Worm (Caenorhabditis elegans) whole organism, late embryonic: ENCODE data around the gene kel-1.

Source experiments
- C38D4.7 ChIP-seq: fragments of 200-800 bp; sonication (Bioruptor generic); optimal IDR thresholded peaks from 2 replicates; lab custom pipeline; 2018; ENCODE audit warnings: mild to moderate bottlenecking, missing genetic modification characterization, moderate library complexity, missing compliant biosample characterization
- F13H6.1 ChIP-seq: sonication (generic microtip); optimal IDR thresholded peaks from 2 replicates; lab custom pipeline; 2016; ENCODE audit warnings: missing genetic modification characterization, missing compliant biosample characterization
- Y22D7AL.16 ChIP-seq: sonication (generic microtip); optimal IDR thresholded peaks from 2 replicates; lab custom pipeline; 2016; ENCODE audit warnings: missing genetic modification characterization, missing compliant biosample characterization
- ahr-1 ChIP-seq: sonication (generic microtip); optimal IDR thresholded peaks from 2 replicates; lab custom pipeline; 2016; ENCODE audit warnings: missing genetic modification characterization, missing compliant biosample characterization
- ceh-19 ChIP-seq: fragments of 200-800 bp; sonication (Bioruptor generic); optimal IDR thresholded peaks from 2 replicates; lab custom pipeline; 2018; ENCODE audit warnings: mild to moderate bottlenecking, missing genetic modification characterization, missing compliant biosample characterization
- ceh-31 ChIP-seq: sonication (generic microtip); optimal IDR thresholded peaks from 2 replicates; lab custom pipeline; 2016; ENCODE audit warnings: missing genetic modification characterization, missing compliant biosample characterization
- che-1 ChIP-seq: sonication (generic microtip); optimal IDR thresholded peaks from 2 replicates; lab custom pipeline; 2016; ENCODE audit warnings: mild to moderate bottlenecking, missing genetic modification characterization, missing compliant biosample characterization
- dmd-4 ChIP-seq: sonication (generic microtip); optimal IDR thresholded peaks from 2 replicates; lab custom pipeline; 2016; ENCODE audit warnings: borderline replicate concordance, missing genetic modification characterization, missing compliant biosample characterization
- dve-1 ChIP-seq: sonication (generic microtip); optimal IDR thresholded peaks from 2 replicates; lab custom pipeline; 2017; ENCODE audit warnings: antibody characterized with exemption, mild to moderate bottlenecking, missing genetic modification characterization, missing compliant biosample characterization
- elt-2 ChIP-seq: sonication (generic microtip); optimal IDR thresholded peaks from 2 replicates; lab custom pipeline; 2016; ENCODE audit warnings: missing genetic modification reagents, missing genetic modification characterization, missing compliant biosample characterization
- eyg-1 ChIP-seq: sonication (generic microtip); optimal IDR thresholded peaks from 2 replicates; lab custom pipeline; 2016; ENCODE audit warnings: missing genotype, missing genetic modification characterization, missing compliant biosample characterization
- fkh-10 ChIP-seq: fragments of 150-350 bp; optimal IDR thresholded peaks from 2 replicates; lab custom pipeline; 2014; ENCODE audit warnings: missing biosample characterization, missing genetic modification reagents, missing genetic modification characterization
- hlh-15 ChIP-seq: sonication (generic microtip); optimal IDR thresholded peaks from 2 replicates; lab custom pipeline; 2016; ENCODE audit warnings: missing genetic modification characterization, missing compliant biosample characterization
- hlh-30 ChIP-seq: sonication (generic microtip); optimal IDR thresholded peaks from 2 replicates; lab custom pipeline; 2017; ENCODE audit warnings: antibody characterized with exemption, missing genetic modification characterization, missing compliant biosample characterization; ENCODE audit not compliant: insufficient read depth
- lim-6 ChIP-seq: sonication (generic microtip); optimal IDR thresholded peaks from 2 replicates; lab custom pipeline; 2016; ENCODE audit warnings: missing genetic modification characterization, missing compliant biosample characterization
- lin-11 ChIP-seq: fragments of 200-800 bp; sonication (Bioruptor generic); optimal IDR thresholded peaks from 2 replicates; lab custom pipeline; 2018; ENCODE audit warnings: mild to moderate bottlenecking, missing genetic modification characterization, missing compliant biosample characterization
- madf-2 ChIP-seq: sonication (generic microtip); optimal IDR thresholded peaks from 2 replicates; lab custom pipeline; 2017; ENCODE audit warnings: missing genetic modification characterization, missing compliant biosample characterization
- mec-3 ChIP-seq: sonication (generic microtip); optimal IDR thresholded peaks from 2 replicates; lab custom pipeline; 2016; ENCODE audit warnings: borderline replicate concordance, missing genetic modification characterization, missing compliant biosample characterization
- nfya-1 ChIP-seq: sonication (generic microtip); optimal IDR thresholded peaks from 2 replicates; lab custom pipeline; 2017; ENCODE audit warnings: missing genetic modification characterization, mild to moderate bottlenecking, missing compliant biosample characterization, antibody characterized with exemption, moderate library complexity
- nhr-11 ChIP-seq: fragments of 150-350 bp; optimal IDR thresholded peaks from 2 replicates; lab custom pipeline; 2014; ENCODE audit warnings: missing biosample characterization, missing genetic modification characterization
- npax-4 ChIP-seq: sonication (generic microtip); optimal IDR thresholded peaks from 2 replicates; lab custom pipeline; 2016; ENCODE audit warnings: missing genetic modification characterization, missing compliant biosample characterization
- odd-2 ChIP-seq: sonication (generic microtip); optimal IDR thresholded peaks from 2 replicates; lab custom pipeline; 2017; ENCODE audit warnings: antibody characterized with exemption, mild to moderate bottlenecking, missing genetic modification characterization, missing compliant biosample characterization
- pat-9 ChIP-seq: fragments of 200-800 bp; sonication (Bioruptor generic); optimal IDR thresholded peaks from 2 replicates; lab custom pipeline; 2018; ENCODE audit warnings: mild to moderate bottlenecking, missing genetic modification characterization, moderate library complexity, missing compliant biosample characterization
- pax-1 ChIP-seq: fragments of 150-350 bp; optimal IDR thresholded peaks from 2 replicates; lab custom pipeline; 2014; ENCODE audit warnings: missing biosample characterization, missing genetic modification characterization
- pqm-1 ChIP-seq: sonication (generic microtip); optimal IDR thresholded peaks from 2 replicates; lab custom pipeline; 2016; ENCODE audit warnings: missing genetic modification characterization, missing compliant biosample characterization
- ref-2 ChIP-seq: sonication (generic microtip); optimal IDR thresholded peaks from 2 replicates; lab custom pipeline; 2016; ENCODE audit warnings: missing genetic modification characterization, missing compliant biosample characterization
- sdc-2 ChIP-seq: sonication (generic microtip); optimal IDR thresholded peaks from 2 replicates; lab custom pipeline; 2016; ENCODE audit warnings: missing genotype, missing genetic modification characterization, missing compliant biosample characterization
- sox-4 ChIP-seq: sonication (generic microtip); optimal IDR thresholded peaks from 2 replicates; lab custom pipeline; 2017; ENCODE audit warnings: mild to moderate bottlenecking, missing genetic modification characterization, inconsistent platforms, missing compliant biosample characterization
- syd-9 ChIP-seq: sonication (generic microtip); optimal IDR thresholded peaks from 2 replicates; lab custom pipeline; 2016; ENCODE audit warnings: mild to moderate bottlenecking, missing genetic modification characterization, moderate library complexity, missing compliant biosample characterization
- tbx-7 ChIP-seq: sonication (generic microtip); optimal IDR thresholded peaks from 2 replicates; lab custom pipeline; 2016; ENCODE audit warnings: missing genotype, missing genetic modification characterization, missing compliant biosample characterization
- unc-55 ChIP-seq: sonication (generic microtip); optimal IDR thresholded peaks from 2 replicates; lab custom pipeline; 2017; ENCODE audit warnings: missing biosample characterization, missing genetic modification reagents, missing genetic modification characterization
- ztf-16 ChIP-seq: sonication (generic microtip); optimal IDR thresholded peaks from 2 replicates; lab custom pipeline; 2017; ENCODE audit warnings: missing genetic modification characterization, missing compliant biosample characterization

kel-1 gene

DNA sequence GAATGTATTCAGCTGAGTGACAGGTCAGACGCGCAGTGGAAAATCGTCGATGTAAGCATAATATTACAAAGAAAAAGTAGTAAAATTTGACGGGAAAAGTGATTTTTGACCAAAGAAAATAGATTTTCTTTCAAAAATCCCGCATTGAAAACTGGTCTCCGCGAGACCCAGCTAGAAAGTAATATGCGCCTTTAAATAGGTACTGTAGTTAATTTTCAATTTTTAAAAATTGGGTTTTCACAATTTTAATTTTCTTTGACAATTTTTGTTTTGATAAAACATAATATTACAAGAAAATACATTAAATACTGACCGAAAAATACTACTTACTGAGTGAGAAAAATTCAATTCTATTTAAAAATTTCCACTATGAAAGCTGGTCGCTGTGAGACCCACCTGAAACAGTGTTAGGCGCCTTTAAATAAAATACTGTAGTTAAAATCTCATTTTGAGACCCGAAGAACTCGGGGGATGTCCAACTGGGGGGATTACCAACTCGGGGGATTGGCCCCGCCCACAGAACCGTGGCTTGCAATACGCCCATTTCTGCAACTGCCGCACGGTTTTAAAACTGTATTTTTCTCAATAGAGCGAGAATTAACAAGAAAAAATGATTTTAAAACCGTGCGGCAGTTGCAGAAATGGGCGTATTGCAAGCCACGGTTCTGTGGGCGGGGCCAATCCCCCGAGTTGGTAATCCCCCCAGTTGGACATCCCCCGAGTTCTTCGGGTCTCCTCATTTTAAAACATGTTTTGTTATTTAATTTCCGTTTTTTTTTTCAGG is 6.6 kb downstream of the kel-1 start, which contains the start of gene tars-1:
Gene tars-1 (minus strand): TSS at position 497 of the 784 bp plus-strand sequence.
- TF ChIP-seq unc-55 (GFP tag; lab: Kevin White, UChicago), result peak; percentile 20
- TF ChIP-seq, all 69 proteins: peak for 1; not testable (repeated sequence) for 68

- no peak for TF ChIP-seq eyg-1 (tag; lab: Kevin White, UChicago)
- no peak for TF ChIP-seq lim-6 (tag; lab: Kevin White, UChicago)
- TF ChIP-seq npax-4 (tag; lab: Kevin White, UChicago), result no peak
- TF ChIP-seq sdc-2 (tag; lab: Kevin White, UChicago), result no peak
- TF ChIP-seq pax-1 (tag; lab: Kevin White, UChicago), result no peak
These were observed 7.2 kb downstream of the kel-1 start, which contains the start of gene xpf-1 for ce11 chrII:11695945-11696270. TSS of gene xpf-1 (plus strand) at chrII:11696171.

DNA sequence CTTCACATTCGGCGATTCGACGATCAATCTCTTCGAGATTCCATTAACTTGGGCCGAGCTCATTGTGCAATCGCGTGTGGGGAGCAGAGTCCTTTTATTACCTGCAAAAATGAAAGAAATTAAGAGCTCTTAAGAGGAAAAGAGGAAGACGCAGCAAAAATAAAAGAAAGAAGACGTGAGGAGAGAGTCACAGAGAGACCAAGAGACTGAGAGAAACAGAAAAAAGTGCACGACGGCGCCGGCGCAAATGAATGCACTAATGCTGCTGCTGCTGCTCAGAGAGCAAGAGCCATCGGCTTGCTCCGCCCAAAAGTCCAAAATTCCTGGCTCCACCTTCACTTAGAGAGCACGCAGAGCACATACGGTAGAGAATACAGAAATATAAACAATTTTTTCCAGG is 11.5 kb downstream of the kel-1 start, which contains the start of gene inos-1:
Gene inos-1 (minus strand): TSS at position 101 of the 400 bp plus-strand sequence.
- TF ChIP-seq lin-11 (tag; lab: Kevin White, UChicago) (no peak), elt-2 (tag; lab: Kevin White, UChicago) (no peak), madf-2 (tag; lab: Kevin White, UChicago) (no peak), ahr-1 (tag; lab: Kevin White, UChicago) (no peak), ztf-16 (no peak), sox-4 (no peak), F13H6.1 (tag; lab: Kevin White, UChicago) (no peak), hlh-15 (tag; lab: Kevin White, UChicago) (no peak)

DNA sequence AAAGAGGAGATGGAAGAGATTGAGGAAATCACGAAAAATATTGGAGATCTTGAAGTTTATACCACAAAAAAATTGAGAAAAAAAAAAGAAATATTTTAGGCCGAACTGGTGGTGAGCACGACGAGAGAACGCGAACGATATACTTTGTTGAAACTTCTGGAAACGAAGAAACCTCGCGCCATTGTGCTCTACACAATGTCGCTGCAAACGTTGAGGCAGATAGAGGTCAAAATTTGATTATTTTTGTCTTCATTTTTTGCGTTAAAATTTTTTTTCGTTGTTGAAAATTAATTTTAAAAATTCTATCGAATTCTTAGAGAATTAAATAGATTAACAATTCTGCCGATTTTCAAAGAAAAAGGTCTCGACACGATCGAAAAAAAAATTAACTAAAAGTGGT is 11.9 kb downstream of the kel-1 start:
- TF ChIP-seq ceh-19 (GFP tag; lab: Kevin White, UChicago), result no peak
- no peak for TF ChIP-seq pat-9 (tag; lab: Kevin White, UChicago)
- TF ChIP-seq nfya-1 (tag; lab: Kevin White, UChicago), result no peak

ce11 chrII:11705787-11706186 is 17.0 kb downstream of the kel-1 start, which contains the start of gene VF13D12L.3:
TSS of gene VF13D12L.3 (plus strand) at chrII:11706009.
- TF ChIP-seq C38D4.7 (GFP tag; lab: Kevin White, UChicago), result no peak
- TF ChIP-seq odd-2 (tag; lab: Kevin White, UChicago), result no peak
- no peak for TF ChIP-seq F13H6.1 (tag; lab: Kevin White, UChicago)
- no peak for TF ChIP-seq pqm-1
- no peak for TF ChIP-seq fkh-10 (GFP tag; lab: Kevin White, UChicago)
- TF ChIP-seq ref-2, result no peak
- no peak for TF ChIP-seq che-1

ce11 chrII:11709464-11709863 is 20.7 kb downstream of the kel-1 start, which contains the start of gene fcmt-1:
TSS of gene fcmt-1 (minus strand) at chrII:11709564.
- TF ChIP-seq pat-9 (tag; lab: Kevin White, UChicago) (no peak), hlh-30 (no peak), dve-1 (tag; lab: Kevin White, UChicago) (no peak), ceh-31 (no peak), nhr-11 (tag; lab: Kevin White, UChicago) (no peak), syd-9 (no peak), dmd-4 (no peak), mec-3 (tag; lab: Kevin White, UChicago) (no peak), Y22D7AL.16 (tag; lab: Kevin White, UChicago) (no peak), tbx-7 (tag; lab: Kevin White, UChicago) (no peak)
